Worm (Caenorhabditis elegans): ENCODE results near the gene ddo-3.

Gene ddo-3

ce11 chrIII:6578505-6578904 lies 9.2 kb upstream of the ddo-3 start, which contains the start of gene F27B3.6 (continued):
- TF ChIP-seq hmg-1.1 (GFP tag; IDR thresholded peaks at IDR 0.05), result no peak
- no peak for TF ChIP-seq ZK546.5 (tag; optimal IDR thresholded peaks at IDR 0.05)
- no peak for TF ChIP-seq mes-2 (tag; optimal IDR thresholded peaks at IDR 0.05; ENCODE audit: poor library complexity, severe bottlenecking)
- TF ChIP-seq unc-39 (tag; optimal IDR thresholded peaks at IDR 0.05), result no peak
- TF ChIP-seq daf-8 (GFP tag; IDR thresholded peaks at IDR 0.05), result no peak

ce11 chrIII:6579398-6579797 lies 8.3 kb upstream of the ddo-3 start, which contains the start of gene F27B3.8:
Gene F27B3.8 (plus strand): TSS chrIII:6579698.
- TF ChIP-seq hlh-30 (tag; optimal IDR thresholded peaks at IDR 0.05; ENCODE audit: insufficient read depth), result no peak
- no peak for TF ChIP-seq nhr-28 (tag; optimal IDR thresholded peaks at IDR 0.05)
- TF ChIP-seq nhr-48 (tag; optimal IDR thresholded peaks at IDR 0.05), result no peak
- no peak for TF ChIP-seq mdt-29 (GFP tag; IDR thresholded peaks at IDR 0.05)
- TF ChIP-seq nhr-237 (tag; optimal IDR thresholded peaks at IDR 0.05), result no peak
- TF ChIP-seq Y48G9A.11 (GFP tag; IDR thresholded peaks at IDR 0.05), result no peak
- no peak for TF ChIP-seq mep-1 (tag; optimal IDR thresholded peaks at IDR 0.05)
- no peak for TF ChIP-seq ceh-28 (tag; optimal IDR thresholded peaks at IDR 0.05)
- no peak for TF ChIP-seq dve-1 (tag; optimal IDR thresholded peaks at IDR 0.05; ENCODE audit: insufficient read depth)
- no peak for TF ChIP-seq hmg-1.1 (GFP tag; IDR thresholded peaks at IDR 0.05)

- TF ChIP-seq fkh-10 (GFP tag; optimal IDR thresholded peaks at IDR 0.05) (peak; percentile 3), ztf-11 (tag; optimal IDR thresholded peaks at IDR 0.05) (no peak)
These were observed 6.1 kb upstream of the ddo-3 start, which contains the start of gene acr-21 for ce11 chrIII:6581585-6581984. Gene acr-21 (plus strand): TSS chrIII:6581885.

ce11 chrIII:6589499-6589898 lies 1.8 kb downstream of the ddo-3 start:
- TF ChIP-seq madf-9 (GFP tag; conservative IDR thresholded peaks at IDR 0.05) (no peak), unc-62 (GFP tag; optimal IDR thresholded peaks at IDR 0.05 in 1 of 2) (peak in 1 of 2 experiments; percentile 92), unc-62 (tag; optimal IDR thresholded peaks at IDR 0.05) (no peak)

- TF ChIP-seq ceh-20 (GFP tag; IDR thresholded peaks at IDR 0.05) (no peak), saeg-2 (GFP tag; IDR thresholded peaks at IDR 0.05) (no peak), duxl-1 (tag; optimal IDR thresholded peaks at IDR 0.05; ENCODE audit: poor library complexity) (no peak), rbr-2 (tag; optimal IDR thresholded peaks at IDR 0.05) (no peak), nhr-77 (tag; optimal IDR thresholded peaks at IDR 0.05) (no peak), nhr-237 (tag; optimal IDR thresholded peaks at IDR 0.05) (no peak), ctbp-1 (GFP tag; IDR thresholded peaks at IDR 0.05) (no peak), nhr-10 (tag; optimal IDR thresholded peaks at IDR 0.05) (no peak), ZK337.2 (GFP tag; IDR thresholded peaks at IDR 0.05) (no peak), snpc-4 (tag; optimal IDR thresholded peaks at IDR 0.05) (no peak), hlh-30 (tag; optimal IDR thresholded peaks at IDR 0.05; ENCODE audit: insufficient read depth) (no peak)
These were observed 4.4 kb downstream of the ddo-3 start, which contains the start of gene F20H11.1 for ce11 chrIII:6592075-6592474. Gene F20H11.1 (minus strand): TSS chrIII:6592175.

ce11 chrIII:6594069-6594468 lies 6.4 kb downstream of the ddo-3 start:
- no peak for TF ChIP-seq nhr-77 (tag; optimal IDR thresholded peaks at IDR 0.05)
- peak; percentile 69 for TF ChIP-seq aha-1 (tag)
- TF ChIP-seq Y48G9A.11 (GFP tag; IDR thresholded peaks at IDR 0.05), result no peak
- TF ChIP-seq ceh-82 (tag; optimal IDR thresholded peaks at IDR 0.05), result no peak
- no peak for TF ChIP-seq lin-39 (tag; optimal IDR thresholded peaks at IDR 0.05)
- TF ChIP-seq tag-97 (GFP tag; IDR thresholded peaks at IDR 0.05), result no peak
- TF ChIP-seq unc-62 (GFP tag; optimal IDR thresholded peaks at IDR 0.05 in 1 of 2), result peak in 1 of 2 experiments; percentile 71
- no peak for TF ChIP-seq unc-62 (tag; optimal IDR thresholded peaks at IDR 0.05)
- TF ChIP-seq hlh-11 (tag; optimal IDR thresholded peaks at IDR 0.05), result no peak
- no peak for TF ChIP-seq egl-27 (tag; optimal IDR thresholded peaks at IDR 0.05)
- TF ChIP-seq T20F7.1 (GFP tag; optimal IDR thresholded peaks at IDR 0.05), result no peak

All from whole organism, L4 larva.